Worm (Caenorhabditis elegans) whole organism, L1 larva: Measurements from ENCODE around the gene srj-20.

Experiments
- ama-1 ChIP-seq: fragments of 150-350 bp; optimal IDR thresholded peaks from 2 replicates; lab custom pipeline; 2014
- egl-27 ChIP-seq, 2 experiments: fragments of 150-350 bp in 1 of 2; sonication (generic microtip); optimal IDR thresholded peaks; 3 replicates each; lab custom pipeline; 2017 to 2018; ENCODE audit warnings: missing biosample characterization in 2 of 2, missing genetic modification characterization in 2 of 2, missing genetic modification reagents in 2 of 2
- fkh-10 ChIP-seq: sonication (generic microtip); optimal IDR thresholded peaks from 2 replicates; lab custom pipeline; 2017; ENCODE audit warnings: missing biosample characterization, missing genetic modification reagents, missing genetic modification characterization
- jun-1 ChIP-seq: fragments of 150-350 bp; optimal IDR thresholded peaks from 2 replicates; lab custom pipeline; 2014; ENCODE audit warnings: missing biosample characterization, missing genetic modification reagents, missing genetic modification characterization
- mab-9 ChIP-seq: fragments of 200-800 bp; sonication (Bioruptor generic); IDR thresholded peaks from 2 replicates; pipeline ENCODE4 v1.3.6; 2022; ENCODE audit warnings: missing genetic modification reagents, missing genetic modification characterization, missing compliant biosample characterization
- mep-1 ChIP-seq: fragments of 150-350 bp; optimal IDR thresholded peaks from 2 replicates; lab custom pipeline; 2014; ENCODE audit warnings: missing biosample characterization, missing genetic modification characterization
- nhr-237 ChIP-seq: fragments of 150-350 bp; optimal IDR thresholded peaks from 2 replicates; lab custom pipeline; 2014; ENCODE audit warnings: missing biosample characterization, missing genetic modification characterization
- nhr-84 ChIP-seq: sonication (generic microtip); optimal IDR thresholded peaks from 2 replicates; lab custom pipeline; 2017; ENCODE audit warnings: missing biosample characterization, missing genetic modification characterization
- pqm-1 ChIP-seq: sonication (generic microtip); optimal IDR thresholded peaks from 3 replicates; lab custom pipeline; 2017; ENCODE audit warnings: missing biosample characterization, missing genetic modification characterization
- ztf-11 ChIP-seq, 2 experiments: sonication (generic microtip); optimal IDR thresholded peaks; 2 replicates each; lab custom pipeline; 2016 to 2017; ENCODE audit warnings: missing genetic modification characterization in 2 of 2, missing biosample characterization in 1 of 2, missing compliant biosample characterization in 1 of 2

ce11 chrV:2601817-2602216 is 28.8 kb upstream of the srj-20 start:
- TF ChIP-seq fkh-10 (GFP tag; lab: Kevin White, UChicago), result no peak
- no peak for TF ChIP-seq ztf-11 (tag; optimal IDR thresholded peaks at IDR 0.05; lab: Kevin White, UChicago)
- no peak for TF ChIP-seq egl-27 (tag; optimal IDR thresholded peaks at IDR 0.05; lab: Kevin White, UChicago)
- no peak for TF ChIP-seq pqm-1 (tag; lab: Kevin White, UChicago)
- no peak for TF ChIP-seq nhr-84
- no peak for TF ChIP-seq ama-1 (lab: Kevin White, UChicago)
- TF ChIP-seq jun-1 (tag; lab: Kevin White, UChicago), result no peak
- TF ChIP-seq mep-1 (tag; lab: Kevin White, UChicago), result no peak
- TF ChIP-seq mab-9, result no peak
- TF ChIP-seq nhr-237, result no peak
